ENCODE assay signal across 1 fruit fly cellular context in genomic region chrX:14622179-14622578, dm6.
TF ChIP-seq lines count a peak whose summit lies in the region.

No protein-coding gene starts in this region.

TF ChIP-seq in whole organism, embryonic, 481 proteins besides CTCF, POLR2A, EP300 and RAD21 (continued from another document and continues in another):
- TF ChIP-seq shn (GFP tag; optimal IDR thresholded peaks at IDR 0.05; lab: Kevin White, UChicago) (no peak), MTF-1 (GFP tag; optimal IDR thresholded peaks at IDR 0.05; lab: Kevin White, UChicago; ENCODE audit: borderline replicate concordance) (peak; percentile 25), dmrt99B (tag; optimal IDR thresholded peaks at IDR 0.05; lab: Kevin White, UChicago) (peak; percentile 55), sqz (GFP tag; optimal IDR thresholded peaks at IDR 0.05; lab: Kevin White, UChicago) (no peak), NFAT (GFP tag; IDR thresholded peaks at IDR 0.05; lab: Robert Waterston, UW) (no peak), slbo (GFP tag; IDR thresholded peaks at IDR 0.05; lab: Robert Waterston, UW) (peak; percentile 34; the same call in 1 of the 2 replicates), NC2β (GFP tag; optimal IDR thresholded peaks at IDR 0.05; lab: Kevin White, UChicago) (peak; percentile 6), ash1 (GFP tag; optimal IDR thresholded peaks at IDR 0.05; lab: Kevin White, UChicago) (no peak), NfI (GFP tag; optimal IDR thresholded peaks at IDR 0.05; lab: Kevin White, UChicago) (peak; percentile 35), tio (GFP tag; optimal IDR thresholded peaks at IDR 0.05; lab: Kevin White, UChicago) (peak; percentile 11), CG8944 (GFP tag; optimal IDR thresholded peaks at IDR 0.05; lab: Kevin White, UChicago) (no peak), CG6254 (GFP tag; optimal IDR thresholded peaks at IDR 0.05; lab: Kevin White, UChicago) (peak; percentile 4), gcm2 (GFP tag; optimal IDR thresholded peaks at IDR 0.05; lab: Kevin White, UChicago) (no peak), CG17359 (tag; optimal IDR thresholded peaks at IDR 0.05; lab: Kevin White, UChicago) (peak; percentile 55), danr (GFP tag; IDR thresholded peaks at IDR 0.05; lab: Robert Waterston, UW) (no peak), ci (GFP tag; IDR thresholded peaks at IDR 0.05; lab: Robert Waterston, UW) (peak; percentile 52; the same call in 1 of the 3 replicates), cas (GFP tag; IDR thresholded peaks at IDR 0.05; lab: Robert Waterston, UW) (no peak), CG9727 (GFP tag; optimal IDR thresholded peaks at IDR 0.05; lab: Kevin White, UChicago) (no peak), jing (GFP tag; optimal IDR thresholded peaks at IDR 0.05; lab: Kevin White, UChicago) (no peak), mld (GFP tag; IDR thresholded peaks at IDR 0.05; lab: Robert Waterston, UW; ENCODE audit: partially characterized antibody) (no peak), CG14710 (tag; optimal IDR thresholded peaks at IDR 0.05; lab: Kevin White, UChicago) (peak; percentile 55), sc (optimal IDR thresholded peaks at IDR 0.05; lab: Kevin White, UChicago) (no peak), sc (GFP tag; optimal IDR thresholded peaks at IDR 0.05; lab: Kevin White, UChicago) (no peak), crp (GFP tag; optimal IDR thresholded peaks at IDR 0.05; lab: Kevin White, UChicago) (no peak), CG30020 (tag; optimal IDR thresholded peaks at IDR 0.05; lab: Kevin White, UChicago) (no peak), CG12104 (GFP tag; optimal IDR thresholded peaks at IDR 0.05; lab: Kevin White, UChicago) (peak; percentile 13), CG15073 (GFP tag; optimal IDR thresholded peaks at IDR 0.05; lab: Kevin White, UChicago) (no peak), CG10147 (GFP tag; optimal IDR thresholded peaks at IDR 0.05; lab: Kevin White, UChicago) (no peak), CG2712 (tag; optimal IDR thresholded peaks at IDR 0.05; lab: Kevin White, UChicago) (peak; percentile 74), CG6791 (GFP tag; IDR thresholded peaks at IDR 0.05; lab: Robert Waterston, UW; ENCODE audit: partially characterized antibody) (no peak), Nf-YC (tag; optimal IDR thresholded peaks at IDR 0.05; lab: Kevin White, UChicago) (no peak), vvl (GFP tag; IDR thresholded peaks at IDR 0.05; lab: Robert Waterston, UW) (0 out of 2 replicates have a peak, but pooled peaks have one; percentile 13), ro (GFP tag; IDR thresholded peaks at IDR 0.05; lab: Robert Waterston, UW) (no peak), Dip2 (GFP tag; IDR thresholded peaks at IDR 0.05; lab: Robert Waterston, UW) (no peak), CG7357 (GFP tag; IDR thresholded peaks at IDR 0.05; lab: Robert Waterston, UW) (no peak), CG7987 (GFP tag; optimal IDR thresholded peaks at IDR 0.05; lab: Kevin White, UChicago) (no peak), salm (tag; optimal IDR thresholded peaks at IDR 0.05; lab: Kevin White, UChicago) (peak; percentile 23), CG11504 (tag; optimal IDR thresholded peaks at IDR 0.05; lab: Kevin White, UChicago) (peak; percentile 67), run (tag; optimal IDR thresholded peaks at IDR 0.05; lab: Kevin White, UChicago) (no peak), Dref (GFP tag; IDR thresholded peaks at IDR 0.05; lab: Robert Waterston, UW) (no peak), disco-r (GFP tag; optimal IDR thresholded peaks at IDR 0.05; lab: Kevin White, UChicago) (no peak), mam (GFP tag; optimal IDR thresholded peaks at IDR 0.05; lab: Kevin White, UChicago) (no peak), CG11560 (tag; IDR thresholded peaks at IDR 0.05; lab: Robert Waterston, UW) (no peak), CG12299 (tag; optimal IDR thresholded peaks at IDR 0.05; lab: Kevin White, UChicago) (no peak), nmo (GFP tag; optimal IDR thresholded peaks at IDR 0.05; lab: Kevin White, UChicago) (peak; percentile 59), CG15479 (GFP tag; optimal IDR thresholded peaks at IDR 0.05; lab: Kevin White, UChicago) (no peak), Xbp1 (GFP tag; optimal IDR thresholded peaks at IDR 0.05; lab: Kevin White, UChicago) (peak; percentile 20), CG10959 (GFP tag; IDR thresholded peaks at IDR 0.05; lab: Robert Waterston, UW) (no peak), CG7745 (tag; optimal IDR thresholded peaks at IDR 0.05; lab: Kevin White, UChicago) (no peak), inv (GFP tag; IDR thresholded peaks at IDR 0.05; lab: Robert Waterston, UW; ENCODE audit: partially characterized antibody) (no peak), CG7271 (tag; optimal IDR thresholded peaks at IDR 0.05; lab: Kevin White, UChicago) (no peak), eve (GFP tag; optimal IDR thresholded peaks at IDR 0.05; lab: Kevin White, UChicago) (peak in 1 of 2 experiments; percentile 67), zen (tag; optimal IDR thresholded peaks at IDR 0.05; lab: Kevin White, UChicago) (no peak), Atf-2 (GFP tag; optimal IDR thresholded peaks at IDR 0.05; lab: Kevin White, UChicago) (no peak), Ravus (GFP tag; IDR thresholded peaks at IDR 0.05; lab: Robert Waterston, UW) (no peak), Med (GFP tag; lab: Kevin White, UChicago) (peak; percentile 58), hth (optimal IDR thresholded peaks at IDR 0.05; lab: Kevin White, UChicago) (no peak), vnd (GFP tag; IDR thresholded peaks at IDR 0.05; lab: Robert Waterston, UW; ENCODE audit: partially characterized antibody) (no peak), gsb (GFP tag; IDR thresholded peaks at IDR 0.05; lab: Robert Waterston, UW) (no peak), CG17328 (GFP tag; IDR thresholded peaks at IDR 0.05; lab: Robert Waterston, UW) (peak; percentile 59), CG3407 (GFP tag; optimal IDR thresholded peaks at IDR 0.05; lab: Kevin White, UChicago) (peak; percentile 29), CG14014 (GFP tag; IDR thresholded peaks at IDR 0.05; lab: Robert Waterston, UW) (no peak), tx (GFP tag; optimal IDR thresholded peaks at IDR 0.05; lab: Kevin White, UChicago) (no peak), CG4404 (GFP tag; IDR thresholded peaks at IDR 0.05; lab: Robert Waterston, UW) (no peak), unc-4 (GFP tag; IDR thresholded peaks at IDR 0.05; lab: Robert Waterston, UW; ENCODE audit: partially characterized antibody) (no peak), tll (GFP tag; optimal IDR thresholded peaks at IDR 0.05; lab: Kevin White, UChicago) (no peak), Hr39 (optimal IDR thresholded peaks at IDR 0.05; lab: Kevin White, UChicago) (no peak), lab (GFP tag; optimal IDR thresholded peaks at IDR 0.05; lab: Kevin White, UChicago) (peak; percentile 20), CG12219 (GFP tag; optimal IDR thresholded peaks at IDR 0.05; lab: Kevin White, UChicago) (peak; percentile 13), Elba2 (GFP tag; optimal IDR thresholded peaks at IDR 0.05; lab: Kevin White, UChicago) (no peak), org-1 (GFP tag; optimal IDR thresholded peaks at IDR 0.05; lab: Kevin White, UChicago) (no peak), CG15011 (GFP tag; optimal IDR thresholded peaks at IDR 0.05; lab: Kevin White, UChicago) (no peak), hkb (optimal IDR thresholded peaks at IDR 0.05; lab: Kevin White, UChicago) (no peak), hkb (GFP tag; IDR thresholded peaks at IDR 0.05; lab: Robert Waterston, UW) (peak; percentile 43; the same call in 1 of the 2 replicates), Opbp (GFP tag; IDR thresholded peaks at IDR 0.05; lab: Robert Waterston, UW; ENCODE audit: partially characterized antibody) (no peak), CG7963 (GFP tag; IDR thresholded peaks at IDR 0.05; lab: Robert Waterston, UW; ENCODE audit: partially characterized antibody) (no peak), TFAM (GFP tag; optimal IDR thresholded peaks at IDR 0.05; lab: Kevin White, UChicago) (no peak), grau (tag; optimal IDR thresholded peaks at IDR 0.05; lab: Kevin White, UChicago) (peak; percentile 36), CG8924 (tag; optimal IDR thresholded peaks at IDR 0.05; lab: Kevin White, UChicago) (peak; percentile 34), CG9609 (GFP tag; optimal IDR thresholded peaks at IDR 0.05; lab: Kevin White, UChicago) (no peak), so (GFP tag; IDR thresholded peaks at IDR 0.05; lab: Robert Waterston, UW) (0 out of 3 replicates have a peak, but pooled peaks have one; percentile 34), toy (GFP tag; IDR thresholded peaks at IDR 0.05; lab: Robert Waterston, UW) (no peak), Asciz (GFP tag; optimal IDR thresholded peaks at IDR 0.05; lab: Kevin White, UChicago) (no peak), Atf3 (GFP tag; optimal IDR thresholded peaks at IDR 0.05; lab: Kevin White, UChicago) (no peak), usp (GFP tag; optimal IDR thresholded peaks at IDR 0.05; lab: Kevin White, UChicago) (no peak), Fer2 (tag; optimal IDR thresholded peaks at IDR 0.05; lab: Kevin White, UChicago) (no peak), CG5180 (GFP tag; optimal IDR thresholded peaks at IDR 0.05; lab: Kevin White, UChicago) (no peak), MESR4 (GFP tag; optimal IDR thresholded peaks at IDR 0.05; lab: Kevin White, UChicago) (no peak), CG10366 (GFP tag; IDR thresholded peaks at IDR 0.05; lab: Robert Waterston, UW) (no peak), CG12071 (GFP tag; optimal IDR thresholded peaks at IDR 0.05; lab: Kevin White, UChicago) (peak; percentile 33), CG8765 (GFP tag; IDR thresholded peaks at IDR 0.05; lab: Robert Waterston, UW) (no peak), Abd-B (GFP tag; optimal IDR thresholded peaks at IDR 0.05; lab: Kevin White, UChicago) (no peak), CG6854 (GFP tag; optimal IDR thresholded peaks at IDR 0.05; lab: Kevin White, UChicago) (no peak), CG13624 (GFP tag; optimal IDR thresholded peaks at IDR 0.05; lab: Kevin White, UChicago) (no peak), gem (tag; optimal IDR thresholded peaks at IDR 0.05; lab: Kevin White, UChicago) (peak; percentile 71), z (GFP tag; IDR thresholded peaks at IDR 0.05; lab: Robert Waterston, UW) (no peak), CG10209 (GFP tag; optimal IDR thresholded peaks at IDR 0.05; lab: Kevin White, UChicago) (peak; percentile 13), CG6683 (GFP tag; optimal IDR thresholded peaks at IDR 0.05; lab: Kevin White, UChicago) (no peak), nerfin-1 (tag; optimal IDR thresholded peaks at IDR 0.05; lab: Kevin White, UChicago) (peak; percentile 43), Hmx (GFP tag; optimal IDR thresholded peaks at IDR 0.05; lab: Kevin White, UChicago) (no peak), klu (GFP tag; IDR thresholded peaks at IDR 0.05; lab: Robert Waterston, UW) (no peak), CG15269 (tag; optimal IDR thresholded peaks at IDR 0.05; lab: Kevin White, UChicago) (no peak), CG4820 (GFP tag; optimal IDR thresholded peaks at IDR 0.05; lab: Kevin White, UChicago) (peak; percentile 35), CG12236 (GFP tag; optimal IDR thresholded peaks at IDR 0.05; lab: Kevin White, UChicago) (no peak), CG6272 (GFP tag; IDR thresholded peaks at IDR 0.05; lab: Robert Waterston, UW) (no peak), CG31388 (GFP tag; optimal IDR thresholded peaks at IDR 0.05; lab: Kevin White, UChicago) (no peak), onecut (GFP tag; IDR thresholded peaks at IDR 0.05; lab: Robert Waterston, UW) (no peak), ken (GFP tag; IDR thresholded peaks at IDR 0.05; lab: Robert Waterston, UW) (0 out of 3 replicates have a peak, but pooled peaks have one; percentile 31), repo (GFP tag; optimal IDR thresholded peaks at IDR 0.05; lab: Kevin White, UChicago) (no peak), HHEX (GFP tag; optimal IDR thresholded peaks at IDR 0.05; lab: Kevin White, UChicago) (no peak), lov (optimal IDR thresholded peaks at IDR 0.05; lab: Kevin White, UChicago) (no peak), lov (GFP tag; IDR thresholded peaks at IDR 0.05; lab: Robert Waterston, UW) (no peak), CG9876 (GFP tag; optimal IDR thresholded peaks at IDR 0.05; lab: Kevin White, UChicago) (no peak), pfk (GFP tag; optimal IDR thresholded peaks at IDR 0.05; lab: Kevin White, UChicago) (no peak), Stat92E (GFP tag; optimal IDR thresholded peaks at IDR 0.05; lab: Kevin White, UChicago) (no peak), nom (GFP tag; optimal IDR thresholded peaks at IDR 0.05; lab: Kevin White, UChicago) (no peak), CG17568 (GFP tag; optimal IDR thresholded peaks at IDR 0.05; lab: Kevin White, UChicago) (no peak), exex (tag; optimal IDR thresholded peaks at IDR 0.05; lab: Kevin White, UChicago) (no peak), aop (GFP tag; IDR thresholded peaks at IDR 0.05; lab: Robert Waterston, UW) (no peak), CG8478 (optimal IDR thresholded peaks at IDR 0.05; lab: Kevin White, UChicago) (no peak), sd (tag; optimal IDR thresholded peaks at IDR 0.05; lab: Kevin White, UChicago) (no peak), dmrt11E (tag; optimal IDR thresholded peaks at IDR 0.05; lab: Kevin White, UChicago) (peak; percentile 60), CG1529 (GFP tag; optimal IDR thresholded peaks at IDR 0.05; lab: Kevin White, UChicago) (peak; percentile 44), abd-A (tag; optimal IDR thresholded peaks at IDR 0.05; lab: Kevin White, UChicago) (no peak), CG8089 (GFP tag; optimal IDR thresholded peaks at IDR 0.05; lab: Kevin White, UChicago) (peak; percentile 6), CG9817 (tag; optimal IDR thresholded peaks at IDR 0.05; lab: Kevin White, UChicago) (peak; percentile 15), prd (optimal IDR thresholded peaks at IDR 0.05; lab: Kevin White, UChicago) (no peak), prd (GFP tag; IDR thresholded peaks at IDR 0.05; lab: Robert Waterston, UW) (0 out of 3 replicates have a peak, but pooled peaks have one; percentile 51), Fer3 (tag; optimal IDR thresholded peaks at IDR 0.05; lab: Kevin White, UChicago) (peak; percentile 30), Usf (GFP tag; optimal IDR thresholded peaks at IDR 0.05; lab: Kevin White, UChicago) (no peak), ftz-f1 (GFP tag; optimal IDR thresholded peaks at IDR 0.05; lab: Kevin White, UChicago) (no peak), Myb (GFP tag; optimal IDR thresholded peaks at IDR 0.05; lab: Kevin White, UChicago) (no peak), btn (GFP tag; optimal IDR thresholded peaks at IDR 0.05; lab: Kevin White, UChicago) (no peak), CG30403 (GFP tag; optimal IDR thresholded peaks at IDR 0.05; lab: Kevin White, UChicago) (peak; percentile 10), Drgx (GFP tag; IDR thresholded peaks at IDR 0.05; lab: Robert Waterston, UW) (no peak), CG7786 (GFP tag; optimal IDR thresholded peaks at IDR 0.05; lab: Kevin White, UChicago) (no peak), CG16815 (GFP tag; optimal IDR thresholded peaks at IDR 0.05; lab: Kevin White, UChicago) (no peak), CG13775 (GFP tag; optimal IDR thresholded peaks at IDR 0.05; lab: Kevin White, UChicago) (no peak)
